Worm (Caenorhabditis elegans): Measurements from ENCODE around the gene F07H5.13.

The F07H5.13 gene

ce11 chrII:8783451-8783967 lies 6.8 kb upstream of the F07H5.13 start, which contains the start of gene sgn-1:
sgn-1 (minus strand) TSS chrII:8783670.
- TF ChIP-seq him-1 (tag; optimal IDR thresholded peaks at IDR 0.05) (no peak), W03F9.2 (tag; optimal IDR thresholded peaks at IDR 0.05) (no peak), dao-5 (tag; optimal IDR thresholded peaks at IDR 0.05) (no peak)

DNA sequence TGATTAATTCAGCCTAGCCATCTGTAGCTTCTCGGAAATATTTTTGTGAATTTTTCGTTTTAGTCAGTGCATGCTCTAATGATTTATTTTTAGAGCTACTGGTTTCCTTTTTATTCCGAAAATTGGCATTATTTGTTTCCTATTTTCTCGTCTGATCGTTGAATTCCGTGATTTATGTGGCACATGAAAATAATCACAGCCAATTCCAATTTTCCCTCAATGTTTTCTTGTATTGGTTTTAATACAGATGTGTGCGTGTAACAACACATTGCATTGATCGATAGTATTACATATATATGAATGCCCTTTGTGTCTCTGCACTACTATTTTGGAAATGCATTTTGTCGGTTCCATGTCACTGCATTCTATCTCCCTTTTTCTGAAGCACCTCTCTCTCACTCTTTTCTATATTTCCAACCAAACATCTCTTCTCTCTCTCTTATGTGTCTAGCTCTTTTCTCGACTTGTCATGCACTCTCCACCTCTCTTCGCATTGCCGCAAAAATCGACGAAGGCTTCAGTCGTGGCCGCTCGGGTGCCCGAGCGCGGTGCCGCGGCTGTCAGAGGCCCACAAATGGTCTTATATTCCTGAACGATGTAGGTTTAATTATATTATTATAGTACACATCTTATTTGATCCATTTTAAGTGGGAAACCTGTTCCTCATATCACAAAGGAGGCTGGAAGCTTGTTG lies 6.0 kb upstream of the F07H5.13 start:
- TF ChIP-seq him-1 (tag; optimal IDR thresholded peaks at IDR 0.05) (peak; percentile 56), dao-5 (tag; optimal IDR thresholded peaks at IDR 0.05) (no peak)

DNA sequence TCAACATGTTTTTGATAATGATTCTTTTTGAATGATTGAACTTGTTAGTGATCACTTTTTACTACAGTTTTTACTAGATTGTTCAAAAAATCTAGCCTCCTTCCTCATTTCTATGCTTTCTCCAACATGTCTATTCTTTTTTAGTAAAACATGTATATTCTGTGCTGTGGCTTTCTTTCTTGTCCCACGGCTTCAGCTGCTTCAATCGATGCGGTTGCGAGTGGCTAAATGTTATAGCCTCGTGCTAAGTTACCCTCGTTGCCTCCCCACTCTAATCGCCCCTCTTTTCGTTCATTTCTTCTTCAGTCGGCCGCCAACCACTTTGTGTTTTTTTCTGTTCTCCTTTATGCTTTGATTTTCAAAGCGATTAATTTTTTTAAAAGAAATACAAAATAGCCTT lies 4.5 kb upstream of the F07H5.13 start:
- no peak for TF ChIP-seq W03F9.2 (tag; optimal IDR thresholded peaks at IDR 0.05)
- TF ChIP-seq him-1 (tag; optimal IDR thresholded peaks at IDR 0.05): no peak
- TF ChIP-seq dao-5 (tag; optimal IDR thresholded peaks at IDR 0.05): no peak

- peak; percentile 68 for TF ChIP-seq him-1 (tag; optimal IDR thresholded peaks at IDR 0.05)
- TF ChIP-seq W03F9.2 (tag; optimal IDR thresholded peaks at IDR 0.05): peak; percentile 84
- no peak for TF ChIP-seq dao-5 (tag; optimal IDR thresholded peaks at IDR 0.05)
These were observed 3.0 kb upstream of the F07H5.13 start for ce11 chrII:8787376-8787775.

DNA sequence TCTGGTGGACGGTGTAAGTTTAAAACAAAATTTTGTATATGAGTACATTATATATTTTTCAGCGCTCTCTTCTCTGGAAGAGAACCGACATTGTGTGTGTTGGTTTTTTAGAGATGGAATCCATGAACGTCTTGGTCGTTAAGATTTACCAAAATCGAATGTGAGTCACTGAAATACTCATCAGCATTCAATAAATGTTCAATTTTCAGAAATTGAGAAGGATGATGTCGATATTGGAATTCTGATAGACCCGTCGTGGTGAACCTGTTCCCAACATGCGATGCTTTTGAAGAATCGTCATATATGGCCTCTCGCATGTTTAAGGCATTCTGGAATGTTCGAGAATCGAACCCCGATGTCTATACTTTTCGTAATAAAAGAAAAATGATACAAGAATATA lies 1.6 kb upstream of the F07H5.13 start:
- no peak for TF ChIP-seq W03F9.2 (tag; optimal IDR thresholded peaks at IDR 0.05)

- TF ChIP-seq W03F9.2 (tag; optimal IDR thresholded peaks at IDR 0.05) (no peak), dao-5 (tag; optimal IDR thresholded peaks at IDR 0.05) (no peak), him-1 (tag; optimal IDR thresholded peaks at IDR 0.05) (no peak)
These were observed 2.3 kb downstream of the F07H5.13 start, which contains the start of gene idpa-2 for ce11 chrII:8792640-8793039. idpa-2 (minus strand) TSS chrII:8792740.

ce11 chrII:8794072-8794471 lies 3.7 kb downstream of the F07H5.13 start, which contains the start of gene F07H5.7:
F07H5.7 (minus strand) TSS chrII:8794172.
- TF ChIP-seq him-1 (tag; optimal IDR thresholded peaks at IDR 0.05) (no peak), dao-5 (tag; optimal IDR thresholded peaks at IDR 0.05) (no peak), W03F9.2 (tag; optimal IDR thresholded peaks at IDR 0.05) (no peak)

DNA sequence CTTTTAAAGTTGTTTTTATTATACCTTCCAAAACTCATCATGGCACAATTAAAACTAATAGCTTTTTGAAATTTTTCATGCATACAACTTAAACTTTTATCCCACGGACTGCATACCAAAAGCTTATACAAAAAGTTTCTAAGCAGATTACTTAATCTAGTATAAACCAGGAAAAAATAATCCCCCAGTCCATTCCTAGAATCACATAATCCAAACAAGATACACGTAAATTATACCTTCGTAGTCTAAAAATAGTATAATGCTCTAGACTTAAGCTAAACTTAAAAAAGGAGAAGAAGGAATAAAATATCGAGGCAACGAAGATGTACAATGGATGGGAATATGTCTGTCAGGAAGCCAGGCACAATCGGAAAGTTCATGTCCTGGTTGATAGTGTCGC lies 4.9 kb downstream of the F07H5.13 start:
- no peak for TF ChIP-seq him-1 (tag; optimal IDR thresholded peaks at IDR 0.05)

- TF ChIP-seq dao-5 (tag; optimal IDR thresholded peaks at IDR 0.05) (no peak), him-1 (tag; optimal IDR thresholded peaks at IDR 0.05) (peak; percentile 90), W03F9.2 (tag; optimal IDR thresholded peaks at IDR 0.05) (peak; percentile 6)
These were observed 6.0 kb downstream of the F07H5.13 start for ce11 chrII:8796391-8796790.

ce11 chrII:8799725-8800124 lies 9.4 kb downstream of the F07H5.13 start:
- no peak for TF ChIP-seq W03F9.2 (tag; optimal IDR thresholded peaks at IDR 0.05)
- TF ChIP-seq him-1 (tag; optimal IDR thresholded peaks at IDR 0.05): no peak
- no peak for TF ChIP-seq dao-5 (tag; optimal IDR thresholded peaks at IDR 0.05)

DNA sequence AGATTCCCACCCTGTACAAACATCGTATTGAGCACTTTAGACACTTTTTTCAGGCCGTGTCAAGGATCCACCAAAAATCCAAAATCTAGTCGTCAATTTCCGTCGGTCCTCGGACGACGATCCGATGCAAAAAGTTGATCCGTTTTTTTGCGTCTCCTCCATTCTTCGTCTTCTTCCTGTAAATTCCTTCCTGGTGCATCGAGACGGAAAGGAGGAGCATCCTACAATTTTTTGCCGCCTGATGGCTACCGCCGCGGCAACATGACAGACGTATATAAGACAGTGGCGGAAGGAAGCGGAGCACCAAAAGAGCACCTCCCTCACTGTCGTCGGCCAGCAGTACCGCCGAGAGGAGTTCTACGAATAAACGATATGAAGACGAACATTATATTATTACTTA lies 10.5 kb downstream of the F07H5.13 start, which contains the start of gene appg-2:
Gene appg-2, plus strand, starts transcription at position 301 of the 400 bp plus-strand sequence.
- TF ChIP-seq him-1 (tag; optimal IDR thresholded peaks at IDR 0.05): no peak

DNA sequence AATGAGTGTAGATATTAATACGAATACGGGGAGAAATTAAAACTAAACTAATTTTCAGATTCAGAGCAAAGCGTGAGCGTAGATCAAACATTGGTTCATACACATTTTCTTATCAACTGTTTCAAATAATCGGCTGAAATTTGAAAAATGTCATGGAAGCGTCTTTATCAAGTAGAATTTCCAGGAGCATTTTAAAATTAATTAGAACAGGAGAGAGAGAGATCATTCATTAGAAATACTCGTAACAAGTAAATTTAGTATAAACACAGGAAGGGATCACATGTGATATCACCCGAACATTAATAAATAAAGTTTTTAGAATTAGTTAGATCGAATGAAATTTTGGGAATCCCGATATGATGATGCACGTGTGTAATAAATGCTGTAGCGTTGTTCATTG lies 16.6 kb downstream of the F07H5.13 start, which contains the start of gene pho-13:
Gene pho-13, minus strand, starts transcription at position 101 of the 400 bp plus-strand sequence.
- TF ChIP-seq him-1 (tag; optimal IDR thresholded peaks at IDR 0.05) (no peak), dao-5 (tag; optimal IDR thresholded peaks at IDR 0.05) (no peak), W03F9.2 (tag; optimal IDR thresholded peaks at IDR 0.05) (no peak)

- TF ChIP-seq W03F9.2 (tag; optimal IDR thresholded peaks at IDR 0.05) (no peak), dao-5 (tag; optimal IDR thresholded peaks at IDR 0.05) (no peak), him-1 (tag; optimal IDR thresholded peaks at IDR 0.05) (no peak)
These were observed 18.1 kb downstream of the F07H5.13 start, which contains the start of gene F07H5.10 for ce11 chrII:8808482-8808881. F07H5.10 (minus strand) TSS chrII:8808582.

DNA sequence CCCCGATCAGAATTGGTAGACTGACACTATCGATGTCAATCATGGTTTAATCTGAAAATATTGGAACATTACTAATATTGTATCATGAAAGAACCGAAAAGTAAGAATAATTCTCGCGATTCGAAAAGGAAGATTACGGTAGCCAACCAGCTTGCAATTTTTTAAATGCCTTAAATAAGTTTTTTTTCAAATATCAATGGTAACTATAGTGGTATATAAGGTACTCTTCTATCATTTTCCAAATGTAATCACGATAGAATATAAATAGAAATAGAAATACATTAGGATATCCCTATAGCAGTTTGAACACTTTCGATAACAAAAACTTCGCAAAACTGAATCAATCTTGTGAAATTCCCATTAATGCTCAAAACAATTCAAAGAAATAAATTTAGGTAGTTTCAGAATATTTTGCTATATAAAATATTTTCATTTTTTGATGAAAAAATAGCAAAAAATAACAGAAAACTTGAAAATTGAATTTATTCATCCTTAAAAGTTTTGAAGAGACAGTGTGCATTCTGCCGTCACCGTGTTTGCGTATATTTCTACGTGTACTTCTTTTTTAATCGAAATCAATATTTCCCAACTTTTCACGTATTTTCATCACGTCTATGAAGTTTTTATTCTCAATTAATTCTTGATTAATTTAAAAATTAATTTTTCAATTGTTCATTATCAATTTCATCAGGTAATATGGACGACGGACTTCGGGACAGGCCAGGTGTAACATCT lies 20.5 kb downstream of the F07H5.13 start, which contains the start of the genes F46C5.9 and rer-1:
Gene F46C5.9, minus strand, starts transcription at position 51 of the 735 bp plus-strand sequence.
Gene rer-1, plus strand, starts transcription at position 692 of the 735 bp plus-strand sequence.
- TF ChIP-seq W03F9.2 (tag; optimal IDR thresholded peaks at IDR 0.05): peak; percentile 60
- TF ChIP-seq dao-5 (tag; optimal IDR thresholded peaks at IDR 0.05): no peak
- no peak for TF ChIP-seq him-1 (tag; optimal IDR thresholded peaks at IDR 0.05)
